Fruit fly (Drosophila melanogaster) S2 (cell line): ENCODE measurements around the gene CG6163.

Experiments
- CG8478 ChIP-seq: fragments of >200 bp; optimal IDR thresholded peaks from 2 replicates; lab custom pipeline; 2018
- CTCF ChIP-seq, 2 experiments: fragments of >200 bp; optimal IDR thresholded peaks; 2 replicates each; lab custom pipeline; 2018

DNA sequence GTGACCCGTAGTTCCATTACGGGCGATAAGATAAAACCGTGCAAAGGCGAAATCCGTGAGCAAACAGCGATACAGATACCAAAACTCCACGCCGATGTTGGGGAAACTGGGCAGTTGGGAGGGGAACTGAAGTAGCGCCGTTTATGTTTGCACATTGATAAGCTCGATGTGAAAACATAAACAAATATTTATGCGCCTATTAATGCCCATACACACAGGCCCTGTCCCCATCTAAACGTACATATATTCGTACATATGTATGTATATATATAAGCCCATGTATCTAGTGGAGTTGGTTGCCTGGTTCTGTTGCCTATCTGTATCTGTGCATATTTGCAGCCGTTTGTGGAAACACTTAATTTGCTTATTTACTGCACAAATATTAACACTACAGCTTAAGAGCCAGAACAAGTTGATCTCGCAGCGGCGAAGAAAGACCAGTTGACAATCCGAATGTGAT is 10.4 kb downstream of the CG6163 start:
- TF ChIP-seq CTCF (optimal IDR thresholded peaks at IDR 0.05; lab: Kevin White, UChicago) (no peak), CG8478 (lab: Kevin White, UChicago) (no peak)
